Worm (Caenorhabditis elegans) whole organism, early embryonic: ENCODE data around the gene ugt-34.

ENCODE experiments used
- aly-1 ChIP-seq: sonication (generic microtip); optimal IDR thresholded peaks from 2 replicates; lab custom pipeline; 2016; ENCODE audit warnings: missing genetic modification characterization, missing compliant biosample characterization
- ama-1 ChIP-seq: fragments of 150-350 bp; optimal IDR thresholded peaks from 2 replicates; lab custom pipeline; 2014
- flt-1 ChIP-seq: fragments of 200-800 bp; sonication (Bioruptor generic); IDR thresholded peaks from 2 replicates; pipeline ENCODE4 v1.3.6; 2022; ENCODE audit warnings: missing genetic modification characterization, missing compliant biosample characterization
- scrt-1 ChIP-seq: fragments of 200-800 bp; sonication (Bioruptor generic); IDR thresholded peaks from 2 replicates; pipeline ENCODE4 v1.3.6; 2022; ENCODE audit warnings: missing genetic modification characterization, missing compliant biosample characterization
- tbx-11 ChIP-seq: fragments of 200-800 bp; sonication (Bioruptor generic); IDR thresholded peaks from 2 replicates; pipeline ENCODE4 v1.3.6; 2022; ENCODE audit warnings: missing genetic modification characterization, missing compliant biosample characterization
- tbx-37 ChIP-seq: fragments of 200-800 bp; sonication (Bioruptor generic); conservative IDR thresholded peaks from 2 replicates; pipeline ENCODE4 v1.3.6; 2022; ENCODE audit warnings: missing genetic modification reagents, missing genetic modification characterization, missing compliant biosample characterization

DNA sequence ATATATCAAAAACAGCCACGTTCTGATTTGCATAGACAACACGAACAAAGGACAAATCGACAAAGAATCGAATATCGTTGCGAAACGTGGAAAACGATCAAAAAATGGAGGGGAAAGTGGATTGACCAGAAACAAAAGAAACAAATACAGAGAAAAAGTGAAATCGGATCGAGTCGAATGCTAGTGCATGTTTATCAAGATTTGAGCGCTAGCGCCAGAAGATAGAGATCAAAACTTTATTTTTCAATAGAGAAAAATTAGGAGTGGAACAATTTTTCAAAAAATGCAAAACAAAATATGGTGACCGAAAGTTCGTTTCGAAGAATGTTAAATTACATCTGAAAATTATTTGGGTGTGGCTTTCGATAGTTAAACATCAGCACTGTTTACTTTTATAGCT is 5.2 kb upstream of the ugt-34 start:
- TF ChIP-seq flt-1 (GFP tag; lab: Robert Waterston, UW) (no peak), aly-1 (no peak), scrt-1 (GFP tag; lab: Robert Waterston, UW) (no peak), tbx-11 (GFP tag; lab: Robert Waterston, UW) (no peak), tbx-37 (GFP tag; lab: Robert Waterston, UW) (no peak), ama-1 (lab: Kevin White, UChicago) (no peak)
